Fruit fly (Drosophila melanogaster) whole organism, embryonic: ENCODE data around the gene CG14787.

Experiments
- Antp ChIP-seq: fragments of 200-800 bp; sonication (Bioruptor generic); optimal IDR thresholded peaks from 3 replicates; lab custom pipeline; 2016; ENCODE audit warnings: missing biosample characterization, missing genetic modification characterization
- Atf6 ChIP-seq: fragments of 200-800 bp; sonication (Bioruptor generic); IDR thresholded peaks from 2 replicates; pipeline ENCODE4 v1.3.6; 2022; ENCODE audit warnings: missing biosample characterization, missing genetic modification characterization
- Bgb ChIP-seq: fragments of 200-800 bp; sonication (Bioruptor generic); IDR thresholded peaks from 2 replicates; pipeline ENCODE4 v1.3.6; 2022; ENCODE audit warnings: missing biosample characterization, missing genetic modification characterization; ENCODE audit not compliant: partially characterized antibody
- CG10267 ChIP-seq: fragments of 200-800 bp; sonication (Bioruptor generic); optimal IDR thresholded peaks from 2 replicates; lab custom pipeline; 2018; ENCODE audit warnings: missing biosample characterization, mild to moderate bottlenecking, missing genetic modification characterization, moderate library complexity
- CG11398 ChIP-seq: fragments of 200-800 bp; sonication (Bioruptor generic); optimal IDR thresholded peaks from 2 replicates; lab custom pipeline; 2016; ENCODE audit warnings: missing biosample characterization, missing genetic modification characterization
- CG11456 ChIP-seq: fragments of 200-800 bp; sonication (Bioruptor generic); IDR thresholded peaks from 3 replicates; pipeline ENCODE4 v1.3.6; 2022; ENCODE audit warnings: missing biosample characterization, missing genetic modification characterization
- CG11560 ChIP-seq: fragments of 200-800 bp; sonication (Bioruptor generic); IDR thresholded peaks from 3 replicates; pipeline ENCODE4 v1.3.6; 2022; ENCODE audit warnings: missing biosample characterization, missing genetic modification characterization
- CG11696 ChIP-seq: fragments of 200-800 bp; sonication (Bioruptor generic); IDR thresholded peaks from 2 replicates; pipeline ENCODE4 v1.3.6; 2022; ENCODE audit warnings: missing biosample characterization, missing genetic modification characterization
- CG12236 ChIP-seq: fragments of 200-800 bp; sonication (Bioruptor generic); optimal IDR thresholded peaks from 2 replicates; lab custom pipeline; 2016; ENCODE audit warnings: missing biosample characterization, missing genetic modification characterization
- CG12659 ChIP-seq: fragments of 200-800 bp; sonication (Bioruptor generic); optimal IDR thresholded peaks from 3 replicates; lab custom pipeline; 2017; ENCODE audit warnings: mild to moderate bottlenecking, missing biosample characterization, missing genetic modification reagents, missing genetic modification characterization
- CG13624 ChIP-seq: fragments of 200-800 bp; sonication (Bioruptor generic); optimal IDR thresholded peaks from 2 replicates; lab custom pipeline; 2016; ENCODE audit warnings: missing biosample characterization, missing genetic modification characterization
- CG14050 ChIP-seq: fragments of 200-800 bp; sonication (Bioruptor generic); IDR thresholded peaks from 3 replicates; pipeline ENCODE4 v1.3.6; 2022; ENCODE audit warnings: missing biosample characterization, missing genetic modification characterization
- CG15073 ChIP-seq: fragments of 200-800 bp; sonication (Bioruptor generic); optimal IDR thresholded peaks from 2 replicates; lab custom pipeline; 2016; ENCODE audit warnings: missing biosample characterization, missing genetic modification characterization
- CG15479 ChIP-seq: fragments of 200-800 bp; sonication (Bioruptor generic); optimal IDR thresholded peaks from 3 replicates; lab custom pipeline; 2019; ENCODE audit warnings: missing biosample characterization, mild to moderate bottlenecking, missing genetic modification characterization, moderate library complexity
- CG1603 ChIP-seq: fragments of 200-800 bp; sonication (Bioruptor generic); optimal IDR thresholded peaks from 2 replicates; lab custom pipeline; 2019; ENCODE audit warnings: missing biosample characterization, mild to moderate bottlenecking, missing genetic modification characterization, moderate library complexity
- CG17568 ChIP-seq: fragments of 200-800 bp; sonication (Bioruptor generic); optimal IDR thresholded peaks from 2 replicates; lab custom pipeline; 2018; ENCODE audit warnings: missing biosample characterization, mild to moderate bottlenecking, missing genetic modification characterization, moderate library complexity
- CG17912 ChIP-seq: fragments of 200-800 bp; sonication (Bioruptor generic); optimal IDR thresholded peaks from 2 replicates; lab custom pipeline; 2018; ENCODE audit warnings: missing biosample characterization, mild to moderate bottlenecking, missing genetic modification characterization
- CG1832 ChIP-seq: fragments of 200-800 bp; sonication (Bioruptor generic); optimal IDR thresholded peaks from 2 replicates; lab custom pipeline; 2017; ENCODE audit warnings: missing biosample characterization, mild to moderate bottlenecking, missing genetic modification characterization, inconsistent platforms
- CG18764 ChIP-seq: fragments of 200-800 bp; sonication (Bioruptor generic); optimal IDR thresholded peaks from 3 replicates; lab custom pipeline; 2016; ENCODE audit warnings: missing biosample characterization, missing genetic modification characterization
- CG2712 ChIP-seq: fragments of 200-800 bp; optimal IDR thresholded peaks from 3 replicates; lab custom pipeline; 2019; ENCODE audit warnings: missing biosample characterization, mild to moderate bottlenecking, missing genetic modification characterization, moderate library complexity
- CG31365 ChIP-seq: fragments of 200-800 bp; sonication (Bioruptor generic); optimal IDR thresholded peaks from 2 replicates; lab custom pipeline; 2018; ENCODE audit warnings: missing biosample characterization, mild to moderate bottlenecking, missing genetic modification characterization
- CG3995 ChIP-seq: fragments of 200-800 bp; sonication (Bioruptor generic); optimal IDR thresholded peaks from 3 replicates; lab custom pipeline; 2016; ENCODE audit warnings: missing biosample characterization, missing genetic modification characterization
- CG7372 ChIP-seq: fragments of 200-800 bp; sonication (Bioruptor generic); IDR thresholded peaks from 2 replicates; pipeline ENCODE4 v1.3.6; 2022; ENCODE audit warnings: missing biosample characterization, missing genetic modification characterization
- CG7928 ChIP-seq: fragments of 200-800 bp; sonication (Bioruptor generic); optimal IDR thresholded peaks from 2 replicates; lab custom pipeline; 2017; ENCODE audit warnings: missing biosample characterization, mild to moderate bottlenecking, missing genetic modification characterization
- CG7963 ChIP-seq: fragments of 200-800 bp; sonication (Bioruptor generic); IDR thresholded peaks from 3 replicates; pipeline ENCODE4 v1.3.6; 2022; ENCODE audit warnings: missing biosample characterization, missing genetic modification characterization; ENCODE audit not compliant: partially characterized antibody
- CG9215 ChIP-seq: fragments of 200-800 bp; sonication (Bioruptor generic); IDR thresholded peaks from 2 replicates; pipeline ENCODE4 v1.3.6; 2022; ENCODE audit warnings: missing biosample characterization, missing genetic modification characterization
- D ChIP-seq, 2 experiments: fragments of 200-800 bp in 1 of 2; fragments of >200 bp in 1 of 2; sonication (Bioruptor generic) in 1 of 2; optimal IDR thresholded peaks; 2 replicates in 1 of 2; 3 replicates in 1 of 2; lab custom pipeline; 2017; ENCODE audit warnings: mild to moderate bottlenecking in 1 of 2, missing biosample characterization in 1 of 2, missing genetic modification characterization in 1 of 2, missing genetic modification reagents in 1 of 2
- Dfd ChIP-seq, 2 experiments: fragments of >200 bp; optimal IDR thresholded peaks; 2 replicates each; lab custom pipeline; 2017; ENCODE audit warnings: missing biosample characterization in 2 of 2, missing genetic modification characterization in 2 of 2
- Dp ChIP-seq: fragments of 200-800 bp; sonication (Bioruptor generic); optimal IDR thresholded peaks from 2 replicates; lab custom pipeline; 2018; ENCODE audit warnings: missing biosample characterization, mild to moderate bottlenecking, missing genetic modification characterization, moderate library complexity
- Dref ChIP-seq: fragments of 200-800 bp; sonication (Bioruptor generic); IDR thresholded peaks from 2 replicates; pipeline ENCODE4 v1.3.6; 2022; ENCODE audit warnings: missing biosample characterization, missing genetic modification characterization
- Med ChIP-seq: fragments of 200-800 bp; sonication (Bioruptor generic); peaks from one replicate; lab custom pipeline; 2016; ENCODE audit warnings: missing biosample characterization, missing genetic modification characterization, mild to moderate bottlenecking, inconsistent platforms, moderate library complexity
- NFAT ChIP-seq: fragments of 200-800 bp; sonication (Bioruptor generic); IDR thresholded peaks from 2 replicates; pipeline ENCODE4 v1.3.6; 2022; ENCODE audit warnings: missing biosample characterization, missing genetic modification characterization
- Scr ChIP-seq: fragments of 200-800 bp; sonication (Bioruptor generic); IDR thresholded peaks from 2 replicates; pipeline ENCODE4 v1.3.6; 2022; ENCODE audit warnings: missing biosample characterization, missing genetic modification characterization; ENCODE audit not compliant: partially characterized antibody
- amos ChIP-seq: fragments of 200-800 bp; sonication (Bioruptor generic); IDR thresholded peaks from 2 replicates; pipeline ENCODE4 v1.3.6; 2022; ENCODE audit warnings: missing biosample characterization, missing genetic modification characterization; ENCODE audit not compliant: partially characterized antibody
- btn ChIP-seq: fragments of 200-800 bp; sonication (Bioruptor generic); optimal IDR thresholded peaks from 2 replicates; lab custom pipeline; 2016; ENCODE audit warnings: missing biosample characterization, missing genetic modification characterization
- cad ChIP-seq: fragments of >200 bp; optimal IDR thresholded peaks from 2 replicates; lab custom pipeline; 2017; ENCODE audit warnings: missing biosample characterization, missing genetic modification characterization
- chn ChIP-seq: fragments of 200-800 bp; sonication (Bioruptor generic); optimal IDR thresholded peaks from 2 replicates; lab custom pipeline; 2016; ENCODE audit warnings: missing biosample characterization, missing genetic modification characterization
- da ChIP-seq: fragments of 200-800 bp; sonication (Bioruptor generic); optimal IDR thresholded peaks from 2 replicates; lab custom pipeline; 2016; ENCODE audit warnings: missing biosample characterization, missing genetic modification characterization
- fru ChIP-seq: fragments of >200 bp; optimal IDR thresholded peaks from 2 replicates; lab custom pipeline; 2017
- gsb-n ChIP-seq: fragments of 200-800 bp; sonication (Bioruptor generic); optimal IDR thresholded peaks from 3 replicates; lab custom pipeline; 2018; ENCODE audit warnings: missing biosample characterization, mild to moderate bottlenecking, missing genetic modification characterization
- hbn ChIP-seq: fragments of 200-800 bp; sonication (Bioruptor generic); IDR thresholded peaks from 2 replicates; pipeline ENCODE4 v1.3.6; 2022; ENCODE audit warnings: missing biosample characterization, missing genetic modification characterization; ENCODE audit not compliant: partially characterized antibody
- hkb ChIP-seq, 2 experiments: fragments of 200-800 bp in 1 of 2; fragments of >200 bp in 1 of 2; sonication (Bioruptor generic) in 1 of 2; IDR thresholded peaks in 1 of 2; optimal IDR thresholded peaks in 1 of 2; 2 replicates each; pipeline versions ENCODE4 v1.3.6 to Lab custom; 2017 to 2022; ENCODE audit warnings: missing biosample characterization in 1 of 2, missing genetic modification characterization in 1 of 2
- jumu ChIP-seq: fragments of 200-800 bp; sonication (Bioruptor generic); optimal IDR thresholded peaks from 3 replicates; lab custom pipeline; 2016; ENCODE audit warnings: missing biosample characterization, missing genetic modification characterization
- luna ChIP-seq: fragments of 200-800 bp; sonication (Bioruptor generic); optimal IDR thresholded peaks from 2 replicates; lab custom pipeline; 2016; ENCODE audit warnings: missing biosample characterization, missing genetic modification characterization
- nerfin-1 ChIP-seq: fragments of 200-800 bp; sonication (Bioruptor generic); optimal IDR thresholded peaks from 3 replicates; lab custom pipeline; 2019; ENCODE audit warnings: missing biosample characterization, mild to moderate bottlenecking, missing genetic modification characterization, moderate library complexity
- slbo ChIP-seq: fragments of 200-800 bp; sonication (Bioruptor generic); IDR thresholded peaks from 2 replicates; pipeline ENCODE4 v1.3.6; 2022; ENCODE audit warnings: missing biosample characterization, missing genetic modification characterization
- tap ChIP-seq: fragments of 200-800 bp; optimal IDR thresholded peaks from 3 replicates; lab custom pipeline; 2019; ENCODE audit warnings: missing biosample characterization, mild to moderate bottlenecking, missing genetic modification characterization, moderate library complexity
- ttk ChIP-seq: fragments of 200-800 bp; sonication (Bioruptor generic); IDR thresholded peaks from 2 replicates; pipeline ENCODE4 v2.1.2; 2022; ENCODE audit warnings: missing biosample characterization, missing genetic modification characterization
- tx ChIP-seq: fragments of 200-800 bp; sonication (Bioruptor generic); optimal IDR thresholded peaks from 2 replicates; lab custom pipeline; 2016; ENCODE audit warnings: missing biosample characterization, missing genetic modification characterization
- wdn ChIP-seq: fragments of 200-800 bp; sonication (Bioruptor generic); IDR thresholded peaks from 2 replicates; pipeline ENCODE4 v1.3.6; 2022; ENCODE audit warnings: missing biosample characterization, missing genetic modification characterization
- z ChIP-seq: fragments of 200-800 bp; sonication (Bioruptor generic); IDR thresholded peaks from 3 replicates; pipeline ENCODE4 v1.3.6; 2022; ENCODE audit warnings: missing biosample characterization, missing genetic modification characterization
- zfh1 ChIP-seq: fragments of 200-800 bp; sonication (Bioruptor generic); IDR thresholded peaks from 3 replicates; pipeline ENCODE4 v1.3.6; 2022; ENCODE audit warnings: missing biosample characterization, missing genetic modification characterization

CG14787 gene

dm6 chrX:1464033-1464432 is 2.6 kb upstream of the CG14787 start, which contains the start of gene Ns3 (continued):
- peak; percentile 88 for TF ChIP-seq amos (GFP tag; lab: Robert Waterston, UW)
- TF ChIP-seq fru: no peak
- TF ChIP-seq zfh1 (GFP tag; lab: Robert Waterston, UW): no peak
- TF ChIP-seq Dp (GFP tag; lab: Kevin White, UChicago): peak; percentile 94
- TF ChIP-seq CG17912 (GFP tag; lab: Kevin White, UChicago): no peak
- TF ChIP-seq tx (GFP tag; lab: Kevin White, UChicago): no peak
- TF ChIP-seq D (optimal IDR thresholded peaks at IDR 0.05; lab: Kevin White, UChicago): no peak
- TF ChIP-seq D (GFP tag; optimal IDR thresholded peaks at IDR 0.05; lab: Kevin White, UChicago): no peak
- no peak for TF ChIP-seq NFAT
- TF ChIP-seq CG10267: peak; percentile 48
- no peak for TF ChIP-seq CG1832 (GFP tag; lab: Kevin White, UChicago)
- TF ChIP-seq Dfd (GFP tag; optimal IDR thresholded peaks at IDR 0.05; lab: Kevin White, UChicago): no peak
- no peak for TF ChIP-seq luna
- TF ChIP-seq z (GFP tag; lab: Robert Waterston, UW): no peak
- no peak for TF ChIP-seq CG14050
- TF ChIP-seq hbn: peak; percentile 85
- no peak for TF ChIP-seq tap
- no peak for TF ChIP-seq CG7928 (GFP tag; lab: Kevin White, UChicago)
- TF ChIP-seq Dref (GFP tag; lab: Robert Waterston, UW): peak; percentile 96
- TF ChIP-seq Scr: peak; percentile 75
- TF ChIP-seq CG3995 (GFP tag; lab: Kevin White, UChicago): peak; percentile 53
- TF ChIP-seq Antp (GFP tag; lab: Kevin White, UChicago): no peak
- peak; percentile 91 for TF ChIP-seq CG7963
- TF ChIP-seq CG17568 (GFP tag; lab: Kevin White, UChicago): no peak
- no peak for TF ChIP-seq da
- no peak for TF ChIP-seq hkb (optimal IDR thresholded peaks at IDR 0.05; lab: Kevin White, UChicago)
- no peak for TF ChIP-seq hkb (GFP tag; IDR thresholded peaks at IDR 0.05; lab: Robert Waterston, UW)
- no peak for TF ChIP-seq chn (GFP tag; lab: Kevin White, UChicago)
- no peak for TF ChIP-seq CG11696
- TF ChIP-seq cad (GFP tag; lab: Kevin White, UChicago): no peak
- no peak for TF ChIP-seq slbo (GFP tag; lab: Robert Waterston, UW)
- no peak for TF ChIP-seq CG9215 (GFP tag; lab: Robert Waterston, UW)
- no peak for TF ChIP-seq Atf6 (GFP tag; lab: Robert Waterston, UW)
- no peak; the same call in 2 of the 3 replicates for TF ChIP-seq CG11560 (tag; lab: Robert Waterston, UW)
- TF ChIP-seq CG13624 (GFP tag; lab: Kevin White, UChicago): no peak
- peak; percentile 15 for TF ChIP-seq CG12659 (GFP tag; lab: Kevin White, UChicago)
- TF ChIP-seq Med (GFP tag; lab: Kevin White, UChicago): peak; percentile 52
- TF ChIP-seq gsb-n: no peak
- TF ChIP-seq jumu (GFP tag; lab: Kevin White, UChicago): no peak
- peak; percentile 92 for TF ChIP-seq Bgb (GFP tag; lab: Robert Waterston, UW)
- TF ChIP-seq nerfin-1 (tag; lab: Kevin White, UChicago): no peak
- TF ChIP-seq btn (GFP tag; lab: Kevin White, UChicago): no peak
- no peak for TF ChIP-seq CG12236 (GFP tag; lab: Kevin White, UChicago)
- TF ChIP-seq CG15479 (GFP tag; lab: Kevin White, UChicago): peak; percentile 2
- no peak for TF ChIP-seq CG15073 (GFP tag; lab: Kevin White, UChicago)
- no peak for TF ChIP-seq ttk (GFP tag; lab: Robert Waterston, UW)
- TF ChIP-seq wdn (GFP tag; lab: Robert Waterston, UW): no peak
- TF ChIP-seq CG11456 (GFP tag; lab: Robert Waterston, UW): no peak
- TF ChIP-seq CG11398 (GFP tag; lab: Kevin White, UChicago): no peak
- TF ChIP-seq CG2712 (tag; lab: Kevin White, UChicago): no peak
- no peak for TF ChIP-seq CG18764 (GFP tag; lab: Kevin White, UChicago)
- TF ChIP-seq CG7372 (GFP tag; lab: Robert Waterston, UW): no peak
- peak; percentile 76 for TF ChIP-seq CG1603 (tag; lab: Kevin White, UChicago)
- no peak for TF ChIP-seq CG31365
